Worm (Caenorhabditis elegans) whole organism, late embryonic: Measurements from ENCODE around the gene C33F10.4.

Source experiments
- elt-2 ChIP-seq: sonication (generic microtip); optimal IDR thresholded peaks from 2 replicates; lab custom pipeline; 2016; ENCODE audit warnings: missing genetic modification reagents, missing genetic modification characterization, missing compliant biosample characterization
- elt-4 ChIP-seq: sonication (generic microtip); optimal IDR thresholded peaks from 2 replicates; lab custom pipeline; 2016; ENCODE audit warnings: missing genetic modification characterization, missing compliant biosample characterization
- nfya-1 ChIP-seq: sonication (generic microtip); optimal IDR thresholded peaks from 2 replicates; lab custom pipeline; 2017; ENCODE audit warnings: missing genetic modification characterization, mild to moderate bottlenecking, missing compliant biosample characterization, antibody characterized with exemption, moderate library complexity

DNA sequence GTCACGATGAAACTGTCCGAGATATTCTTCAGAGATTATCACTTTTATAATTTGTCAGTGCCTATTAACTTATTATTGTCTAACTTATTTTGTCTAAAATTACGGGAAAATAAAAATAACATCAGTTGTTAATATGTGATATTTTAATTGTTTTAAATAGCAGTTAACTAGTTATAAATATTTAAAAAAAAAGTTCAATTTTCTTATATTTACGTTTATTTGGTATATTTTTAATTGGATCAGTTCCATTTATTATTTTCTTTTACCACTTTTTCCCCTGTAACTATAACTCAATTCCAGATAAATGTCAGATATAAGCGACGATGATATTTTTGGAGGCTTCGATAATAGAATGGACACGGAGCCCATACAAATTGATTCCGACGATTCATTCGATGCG lies at the start of gene C33F10.4:
- TF ChIP-seq nfya-1 (tag; lab: Kevin White, UChicago) (no peak), elt-2 (tag; lab: Kevin White, UChicago) (no peak), elt-4 (tag; lab: Kevin White, UChicago) (no peak)
